Worm (Caenorhabditis elegans) whole organism, late embryonic: Measurements from ENCODE around the gene hex-2.

ENCODE experiments used
- C38D4.7 ChIP-seq: fragments of 200-800 bp; sonication (Bioruptor generic); optimal IDR thresholded peaks from 2 replicates; lab custom pipeline; 2018; ENCODE audit warnings: mild to moderate bottlenecking, missing genetic modification characterization, moderate library complexity, missing compliant biosample characterization
- F13H6.1 ChIP-seq: sonication (generic microtip); optimal IDR thresholded peaks from 2 replicates; lab custom pipeline; 2016; ENCODE audit warnings: missing genetic modification characterization, missing compliant biosample characterization
- Y22D7AL.16 ChIP-seq: sonication (generic microtip); optimal IDR thresholded peaks from 2 replicates; lab custom pipeline; 2016; ENCODE audit warnings: missing genetic modification characterization, missing compliant biosample characterization
- ahr-1 ChIP-seq: sonication (generic microtip); optimal IDR thresholded peaks from 2 replicates; lab custom pipeline; 2016; ENCODE audit warnings: missing genetic modification characterization, missing compliant biosample characterization
- ceh-14 ChIP-seq: sonication (generic microtip); optimal IDR thresholded peaks from 2 replicates; lab custom pipeline; 2016; ENCODE audit warnings: missing genotype, missing genetic modification characterization, missing compliant biosample characterization
- ceh-2 ChIP-seq: sonication (generic microtip); optimal IDR thresholded peaks from 2 replicates; lab custom pipeline; 2016; ENCODE audit warnings: missing genotype, missing genetic modification characterization, missing compliant biosample characterization
- ceh-22 ChIP-seq: sonication (generic microtip); optimal IDR thresholded peaks from 2 replicates; lab custom pipeline; 2017; ENCODE audit warnings: missing biosample characterization, missing genetic modification characterization
- ceh-24 ChIP-seq: sonication (generic microtip); optimal IDR thresholded peaks from 2 replicates; lab custom pipeline; 2016; ENCODE audit warnings: mild to moderate bottlenecking, missing genetic modification characterization, missing compliant biosample characterization
- ceh-31 ChIP-seq: sonication (generic microtip); optimal IDR thresholded peaks from 2 replicates; lab custom pipeline; 2016; ENCODE audit warnings: missing genetic modification characterization, missing compliant biosample characterization
- ceh-34 ChIP-seq: sonication (generic microtip); optimal IDR thresholded peaks from 2 replicates; lab custom pipeline; 2016; ENCODE audit warnings: mild to moderate bottlenecking, missing genetic modification characterization, missing compliant biosample characterization
- ceh-45 ChIP-seq: fragments of 200-800 bp; sonication (Bioruptor generic); IDR thresholded peaks from 2 replicates; pipeline ENCODE4 v1.3.6; 2022; ENCODE audit warnings: missing genetic modification reagents, missing genetic modification characterization, missing compliant biosample characterization
- ceh-48 ChIP-seq: sonication (generic microtip); optimal IDR thresholded peaks from 2 replicates; lab custom pipeline; 2016; ENCODE audit warnings: missing genetic modification characterization, inconsistent platforms, missing compliant biosample characterization
- ceh-6 ChIP-seq: fragments of 200-800 bp; sonication (Bioruptor generic); optimal IDR thresholded peaks from 2 replicates; lab custom pipeline; 2018; ENCODE audit warnings: mild to moderate bottlenecking, missing genetic modification characterization, missing compliant biosample characterization
- ceh-9 ChIP-seq: sonication (generic microtip); optimal IDR thresholded peaks from 2 replicates; lab custom pipeline; 2016; ENCODE audit warnings: mild to moderate bottlenecking, missing genetic modification characterization, inconsistent platforms, missing compliant biosample characterization
- dmd-4 ChIP-seq: sonication (generic microtip); optimal IDR thresholded peaks from 2 replicates; lab custom pipeline; 2016; ENCODE audit warnings: borderline replicate concordance, missing genetic modification characterization, missing compliant biosample characterization
- elt-2 ChIP-seq: sonication (generic microtip); optimal IDR thresholded peaks from 2 replicates; lab custom pipeline; 2016; ENCODE audit warnings: missing genetic modification reagents, missing genetic modification characterization, missing compliant biosample characterization
- elt-4 ChIP-seq: sonication (generic microtip); optimal IDR thresholded peaks from 2 replicates; lab custom pipeline; 2016; ENCODE audit warnings: missing genetic modification characterization, missing compliant biosample characterization
- ets-4 ChIP-seq: sonication (generic microtip); optimal IDR thresholded peaks from 2 replicates; lab custom pipeline; 2016; ENCODE audit warnings: missing genetic modification characterization, missing compliant biosample characterization
- fax-1 ChIP-seq: sonication (generic microtip); optimal IDR thresholded peaks from 2 replicates; lab custom pipeline; 2016; ENCODE audit warnings: missing genotype, missing genetic modification characterization, missing compliant biosample characterization
- fkh-10 ChIP-seq: fragments of 150-350 bp; optimal IDR thresholded peaks from 2 replicates; lab custom pipeline; 2014; ENCODE audit warnings: missing biosample characterization, missing genetic modification reagents, missing genetic modification characterization
- fkh-6 ChIP-seq: sonication (generic microtip); optimal IDR thresholded peaks from 2 replicates; lab custom pipeline; 2016; ENCODE audit warnings: missing genetic modification characterization, missing compliant biosample characterization
- hlh-13 ChIP-seq: fragments of 200-800 bp; sonication (Bioruptor generic); optimal IDR thresholded peaks from 2 replicates; lab custom pipeline; 2018; ENCODE audit warnings: mild to moderate bottlenecking, missing genetic modification characterization, missing compliant biosample characterization
- hlh-30 ChIP-seq: sonication (generic microtip); optimal IDR thresholded peaks from 2 replicates; lab custom pipeline; 2017; ENCODE audit warnings: antibody characterized with exemption, missing genetic modification characterization, missing compliant biosample characterization; ENCODE audit not compliant: insufficient read depth
- hlh-6 ChIP-seq: sonication (generic microtip); optimal IDR thresholded peaks from 2 replicates; lab custom pipeline; 2016; ENCODE audit warnings: missing genotype, missing genetic modification characterization, missing compliant biosample characterization
- hlh-8 ChIP-seq: sonication (generic microtip); optimal IDR thresholded peaks from 2 replicates; lab custom pipeline; 2016; ENCODE audit warnings: missing genotype, missing genetic modification characterization, missing compliant biosample characterization
- lim-6 ChIP-seq: sonication (generic microtip); optimal IDR thresholded peaks from 2 replicates; lab custom pipeline; 2016; ENCODE audit warnings: missing genetic modification characterization, missing compliant biosample characterization
- nhr-11 ChIP-seq: fragments of 150-350 bp; optimal IDR thresholded peaks from 2 replicates; lab custom pipeline; 2014; ENCODE audit warnings: missing biosample characterization, missing genetic modification characterization
- nhr-232 ChIP-seq: sonication (generic microtip); optimal IDR thresholded peaks from 2 replicates; lab custom pipeline; 2016; ENCODE audit warnings: missing genetic modification characterization, missing compliant biosample characterization
- odd-2 ChIP-seq: sonication (generic microtip); optimal IDR thresholded peaks from 2 replicates; lab custom pipeline; 2017; ENCODE audit warnings: antibody characterized with exemption, mild to moderate bottlenecking, missing genetic modification characterization, missing compliant biosample characterization
- pag-3 ChIP-seq: sonication (generic microtip); optimal IDR thresholded peaks from 2 replicates; lab custom pipeline; 2016; ENCODE audit warnings: missing compliant biosample characterization, missing genetic modification characterization, borderline replicate concordance
- pqm-1 ChIP-seq: sonication (generic microtip); optimal IDR thresholded peaks from 2 replicates; lab custom pipeline; 2016; ENCODE audit warnings: missing genetic modification characterization, missing compliant biosample characterization
- ref-2 ChIP-seq: sonication (generic microtip); optimal IDR thresholded peaks from 2 replicates; lab custom pipeline; 2016; ENCODE audit warnings: missing genetic modification characterization, missing compliant biosample characterization
- sdc-2 ChIP-seq: sonication (generic microtip); optimal IDR thresholded peaks from 2 replicates; lab custom pipeline; 2016; ENCODE audit warnings: missing genotype, missing genetic modification characterization, missing compliant biosample characterization
- sox-2 ChIP-seq: fragments of 200-800 bp; sonication (Bioruptor generic); IDR thresholded peaks from 2 replicates; pipeline ENCODE4 v1.3.6; 2022; ENCODE audit warnings: missing genetic modification reagents, missing genetic modification characterization, missing compliant biosample characterization
- sox-4 ChIP-seq: sonication (generic microtip); optimal IDR thresholded peaks from 2 replicates; lab custom pipeline; 2017; ENCODE audit warnings: mild to moderate bottlenecking, missing genetic modification characterization, inconsistent platforms, missing compliant biosample characterization
- unc-3 ChIP-seq, 2 experiments: fragments of 200-800 bp in 1 of 2; sonication (Bioruptor generic) in 1 of 2; sonication (generic microtip) in 1 of 2; conservative IDR thresholded peaks in 1 of 2; optimal IDR thresholded peaks in 1 of 2; 2 replicates each; pipeline versions ENCODE4 v1.3.6 to Lab custom; 2016 to 2022; ENCODE audit warnings: missing compliant biosample characterization in 2 of 2, missing genetic modification characterization in 2 of 2, missing genetic modification reagents in 1 of 2
- unc-55 ChIP-seq: sonication (generic microtip); optimal IDR thresholded peaks from 2 replicates; lab custom pipeline; 2017; ENCODE audit warnings: missing biosample characterization, missing genetic modification reagents, missing genetic modification characterization
- ztf-16 ChIP-seq: sonication (generic microtip); optimal IDR thresholded peaks from 2 replicates; lab custom pipeline; 2017; ENCODE audit warnings: missing genetic modification characterization, missing compliant biosample characterization

The hex-2 gene

DNA sequence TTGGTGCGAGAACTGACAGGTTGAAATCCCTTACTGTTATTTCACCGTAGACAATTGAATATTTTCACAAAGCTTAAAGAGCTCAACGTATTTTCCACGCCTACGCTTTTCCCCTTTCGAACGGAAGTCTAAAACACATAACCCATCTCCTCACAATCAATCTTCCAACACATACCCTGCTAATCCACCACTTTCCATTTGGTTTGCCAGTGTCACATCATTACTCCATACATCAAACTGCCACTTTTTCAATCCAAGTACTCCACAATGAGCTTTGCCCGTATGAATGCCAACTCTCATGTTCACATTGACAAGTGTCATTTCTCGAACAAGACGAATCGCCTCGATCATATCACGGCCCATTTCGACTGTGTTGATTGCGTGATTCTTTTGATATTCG, 26.2 kb upstream of the hex-2 start:
- TF ChIP-seq elt-2 (tag; lab: Kevin White, UChicago) (no peak), hlh-30 (tag; lab: Kevin White, UChicago) (no peak), Y22D7AL.16 (tag; lab: Kevin White, UChicago) (no peak), ceh-9 (no peak), fkh-6 (no peak), unc-55 (GFP tag; lab: Kevin White, UChicago) (no peak), ceh-45 (GFP tag; lab: Robert Waterston, UW) (no peak), ceh-6 (no peak), nhr-11 (tag; lab: Kevin White, UChicago) (no peak), ceh-22 (tag; lab: Kevin White, UChicago) (no peak), unc-3 (GFP tag; conservative IDR thresholded peaks at IDR 0.05; lab: Robert Waterston, UW) (no peak), unc-3 (tag; optimal IDR thresholded peaks at IDR 0.05; lab: Kevin White, UChicago) (no peak), hlh-6 (tag; lab: Kevin White, UChicago) (no peak), hlh-8 (tag; lab: Kevin White, UChicago) (no peak), elt-4 (tag; lab: Kevin White, UChicago) (no peak), ceh-34 (no peak), C38D4.7 (GFP tag; lab: Kevin White, UChicago) (no peak)

DNA sequence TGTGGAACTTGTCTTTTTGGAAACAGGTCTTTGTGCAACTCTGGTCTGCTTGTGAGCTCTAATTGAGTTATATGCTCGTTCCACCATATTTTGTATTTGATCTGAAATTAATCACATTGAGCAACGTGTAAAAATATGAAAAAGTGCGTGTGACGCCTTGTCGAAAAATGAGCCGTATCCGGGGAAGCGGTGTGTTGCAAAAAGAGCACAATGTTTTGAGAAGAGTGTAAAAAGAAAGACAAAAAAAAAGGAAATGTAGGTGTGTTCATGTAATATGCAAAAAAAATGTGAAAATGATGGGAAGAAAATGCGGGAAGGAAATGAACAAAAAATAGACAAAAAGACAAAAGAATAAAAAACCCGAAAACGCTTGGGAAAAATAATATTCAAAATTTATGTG, 23.5 kb upstream of the hex-2 start, which contains the start of gene acy-4:
acy-4 (minus strand) TSS at position 101 of the 400 bp plus-strand sequence.
- TF ChIP-seq hlh-13 (GFP tag; lab: Kevin White, UChicago), result no peak
- TF ChIP-seq ceh-9, result no peak
- TF ChIP-seq ceh-14 (tag; lab: Kevin White, UChicago), result no peak
- no peak for TF ChIP-seq dmd-4
- no peak for TF ChIP-seq ceh-2 (tag; lab: Kevin White, UChicago)
- no peak for TF ChIP-seq sox-2 (GFP tag; lab: Robert Waterston, UW)
- no peak for TF ChIP-seq ceh-31
- TF ChIP-seq ceh-24 (tag; lab: Kevin White, UChicago), result no peak
- no peak for TF ChIP-seq ceh-48 (tag; lab: Kevin White, UChicago)
- no peak for TF ChIP-seq ets-4 (tag; lab: Kevin White, UChicago)
- TF ChIP-seq pqm-1 (tag; lab: Kevin White, UChicago), result no peak
- TF ChIP-seq ceh-34, result no peak
- TF ChIP-seq lim-6 (tag; lab: Kevin White, UChicago), result no peak
- TF ChIP-seq ref-2, result no peak
- no peak for TF ChIP-seq F13H6.1 (tag; lab: Kevin White, UChicago)
- no peak for TF ChIP-seq unc-55 (GFP tag; lab: Kevin White, UChicago)

DNA sequence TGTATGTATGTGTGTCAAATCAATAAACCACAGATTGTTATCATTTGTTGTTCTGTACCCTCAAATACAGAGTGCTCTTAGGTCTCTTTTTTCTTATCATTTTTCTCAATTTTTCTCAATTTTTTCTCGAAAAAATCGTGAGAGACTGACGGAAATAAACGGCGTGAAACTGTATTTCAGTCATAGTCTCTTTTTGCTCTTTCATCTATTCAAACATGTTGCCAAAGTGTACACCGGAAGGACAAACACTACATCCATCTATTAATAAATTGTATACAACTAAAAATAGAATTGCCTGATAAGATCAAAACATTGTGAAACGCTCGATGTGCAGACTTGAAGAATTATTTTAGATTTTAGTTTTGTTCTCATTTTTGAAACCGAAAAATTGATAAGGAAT, 19.8 kb upstream of the hex-2 start:
- no peak for TF ChIP-seq ahr-1 (tag; lab: Kevin White, UChicago)
- no peak for TF ChIP-seq ceh-24 (tag; lab: Kevin White, UChicago)
- peak; percentile 39 for TF ChIP-seq elt-2 (tag; lab: Kevin White, UChicago)
- TF ChIP-seq ceh-34, result no peak

DNA sequence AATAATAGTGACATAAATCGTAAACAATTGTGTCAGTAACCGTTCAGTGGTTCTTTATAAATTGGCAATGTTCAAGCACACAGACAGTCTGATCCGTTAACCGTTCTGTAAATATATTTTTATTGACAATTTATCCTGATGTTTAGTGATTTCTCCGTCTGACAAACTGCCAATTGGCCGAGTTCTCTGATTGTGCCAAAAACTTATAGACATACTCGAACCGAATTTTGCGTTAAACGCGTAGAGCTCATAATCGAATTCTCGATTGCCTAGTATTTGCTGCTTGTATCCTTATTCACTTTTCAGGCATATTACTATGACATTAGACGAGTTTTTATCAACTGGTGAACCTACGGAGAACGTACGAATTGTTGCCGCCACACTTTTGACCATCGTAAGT, 10.1 kb upstream of the hex-2 start, which contains the start of gene srx-117:
srx-117 (plus strand) TSS at position 301 of the 400 bp plus-strand sequence.
- TF ChIP-seq nhr-11 (tag; lab: Kevin White, UChicago) (no peak), sdc-2 (tag; lab: Kevin White, UChicago) (no peak), hlh-6 (tag; lab: Kevin White, UChicago) (no peak), dmd-4 (no peak), odd-2 (tag; lab: Kevin White, UChicago) (no peak), fkh-10 (GFP tag; lab: Kevin White, UChicago) (no peak), fax-1 (tag; lab: Kevin White, UChicago) (no peak), ztf-16 (tag; lab: Kevin White, UChicago) (no peak), ceh-14 (tag; lab: Kevin White, UChicago) (no peak), sox-4 (tag; lab: Kevin White, UChicago) (no peak), lim-6 (tag; lab: Kevin White, UChicago) (no peak), ceh-6 (no peak), F13H6.1 (tag; lab: Kevin White, UChicago) (no peak), pag-3 (tag; lab: Kevin White, UChicago) (no peak), C38D4.7 (GFP tag; lab: Kevin White, UChicago) (no peak), ceh-31 (no peak), nhr-232 (tag; lab: Kevin White, UChicago) (no peak)
